Fruit fly (Drosophila melanogaster) Kc167 (cell line): Measurements from ENCODE around the gene tacc.

ENCODE experiments used
- Sin3A ChIP-seq: fragments of >200 bp; optimal IDR thresholded peaks from 2 replicates; lab custom pipeline; 2018; ENCODE audit warnings: missing external identifiers
- h ChIP-seq: fragments of >200 bp; optimal IDR thresholded peaks from 3 replicates; lab custom pipeline; 2018; ENCODE audit warnings: missing external identifiers
- insv ChIP-seq: fragments of >200 bp; optimal IDR thresholded peaks from 3 replicates; lab custom pipeline; 2018; ENCODE audit warnings: missing external identifiers
- psq ChIP-seq: fragments of >200 bp; optimal IDR thresholded peaks from 2 replicates; lab custom pipeline; 2017; ENCODE audit warnings: missing external identifiers
- ttk ChIP-seq: sonication (Bioruptor generic); optimal IDR thresholded peaks from 2 replicates; lab custom pipeline; 2017; ENCODE audit warnings: missing external identifiers

DNA sequence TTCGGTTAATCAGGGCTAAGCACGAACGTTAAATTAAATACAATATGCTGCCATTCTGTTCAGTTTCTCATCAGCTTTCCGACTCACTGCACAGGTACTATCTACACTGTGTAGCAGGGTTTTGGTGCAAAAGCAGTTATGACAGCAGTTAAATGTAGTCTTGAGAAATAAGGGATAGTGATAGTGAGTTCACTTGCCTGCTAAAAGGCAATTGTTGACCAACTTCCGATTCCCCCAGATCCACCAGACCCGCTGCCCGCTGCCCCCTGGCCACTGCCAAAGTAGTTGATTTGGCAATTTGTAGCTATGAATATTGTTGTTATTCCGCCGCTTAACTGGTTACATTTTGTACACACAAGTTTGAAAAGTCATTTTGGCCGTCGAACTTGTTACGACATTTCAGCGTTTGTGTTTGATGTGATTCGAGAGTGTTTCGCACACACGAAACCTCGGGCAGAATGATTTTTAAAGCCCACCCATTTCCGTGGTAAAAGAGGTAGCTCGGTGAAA lies 24.5 kb downstream of the tacc start:
- TF ChIP-seq Sin3A (lab: Kevin White, UChicago) (no peak), psq (lab: Kevin White, UChicago) (no peak), insv (no peak), ttk (no peak), h (lab: Kevin White, UChicago) (no peak)
